Fruit fly (Drosophila melanogaster) whole organism, embryonic: Measurements from ENCODE around the gene Nsf2.

Source experiments
- Atf3 ChIP-seq: fragments of 200-800 bp; sonication (Bioruptor generic); optimal IDR thresholded peaks from 3 replicates; lab custom pipeline; 2016; ENCODE audit warnings: missing biosample characterization, missing genetic modification characterization
- CG1024 ChIP-seq: fragments of 200-800 bp; sonication (Bioruptor generic); IDR thresholded peaks from 2 replicates; pipeline ENCODE4 v1.3.6; 2022; ENCODE audit warnings: missing biosample characterization, missing genetic modification characterization
- CG11093 ChIP-seq: fragments of 200-800 bp; sonication (Bioruptor generic); IDR thresholded peaks from 3 replicates; pipeline ENCODE4 v1.3.6; 2022; ENCODE audit warnings: missing biosample characterization, missing genetic modification characterization
- CG12104 ChIP-seq: fragments of 200-800 bp; sonication (Bioruptor generic); optimal IDR thresholded peaks from 3 replicates; lab custom pipeline; 2016; ENCODE audit warnings: missing biosample characterization, missing genetic modification characterization
- CG12659 ChIP-seq: fragments of 200-800 bp; sonication (Bioruptor generic); optimal IDR thresholded peaks from 3 replicates; lab custom pipeline; 2017; ENCODE audit warnings: mild to moderate bottlenecking, missing biosample characterization, missing genetic modification reagents, missing genetic modification characterization
- CG12769 ChIP-seq: fragments of 200-800 bp; sonication (Bioruptor generic); optimal IDR thresholded peaks from 2 replicates; lab custom pipeline; 2019; ENCODE audit warnings: missing biosample characterization, mild to moderate bottlenecking, missing genetic modification characterization, moderate library complexity
- CG13894 ChIP-seq: fragments of 200-800 bp; sonication (Bioruptor generic); optimal IDR thresholded peaks from 3 replicates; lab custom pipeline; 2018; ENCODE audit warnings: missing biosample characterization, mild to moderate bottlenecking, missing genetic modification characterization, moderate library complexity
- CG14050 ChIP-seq: fragments of 200-800 bp; sonication (Bioruptor generic); IDR thresholded peaks from 3 replicates; pipeline ENCODE4 v1.3.6; 2022; ENCODE audit warnings: missing biosample characterization, missing genetic modification characterization
- CG14667 ChIP-seq: fragments of 200-800 bp; sonication (Bioruptor generic); IDR thresholded peaks from 2 replicates; pipeline ENCODE4 v1.3.6; 2022; ENCODE audit warnings: missing biosample characterization, missing genetic modification characterization
- CG15696 ChIP-seq: fragments of 200-800 bp; sonication (Bioruptor generic); optimal IDR thresholded peaks from 2 replicates; lab custom pipeline; 2019; ENCODE audit warnings: missing biosample characterization, mild to moderate bottlenecking, missing genetic modification characterization, moderate library complexity
- CG1647 ChIP-seq: fragments of 200-800 bp; sonication (Bioruptor generic); optimal IDR thresholded peaks from 3 replicates; lab custom pipeline; 2016; ENCODE audit warnings: missing biosample characterization, missing genetic modification characterization
- CG16815 ChIP-seq: fragments of 200-800 bp; sonication (Bioruptor generic); optimal IDR thresholded peaks from 3 replicates; lab custom pipeline; 2017; ENCODE audit warnings: missing biosample characterization, mild to moderate bottlenecking, missing genetic modification characterization
- CG17568 ChIP-seq: fragments of 200-800 bp; sonication (Bioruptor generic); optimal IDR thresholded peaks from 2 replicates; lab custom pipeline; 2018; ENCODE audit warnings: missing biosample characterization, mild to moderate bottlenecking, missing genetic modification characterization, moderate library complexity
- CG6175 ChIP-seq: fragments of 200-800 bp; sonication (Bioruptor generic); IDR thresholded peaks from 3 replicates; pipeline ENCODE4 v1.3.6; 2022; ENCODE audit warnings: missing biosample characterization, missing genetic modification characterization
- CG6689 ChIP-seq: fragments of 200-800 bp; sonication (Bioruptor generic); IDR thresholded peaks from 2 replicates; pipeline ENCODE4 v1.3.6; 2022; ENCODE audit warnings: missing biosample characterization, missing genetic modification characterization
- CG6813 ChIP-seq: fragments of 200-800 bp; sonication (Bioruptor generic); optimal IDR thresholded peaks from 2 replicates; lab custom pipeline; 2017; ENCODE audit warnings: missing biosample characterization, missing genetic modification characterization, mild to moderate bottlenecking, moderate library complexity, missing genetic modification reagents
- CG7372 ChIP-seq: fragments of 200-800 bp; sonication (Bioruptor generic); IDR thresholded peaks from 2 replicates; pipeline ENCODE4 v1.3.6; 2022; ENCODE audit warnings: missing biosample characterization, missing genetic modification characterization
- CG8089 ChIP-seq: fragments of 200-800 bp; sonication (Bioruptor generic); optimal IDR thresholded peaks from 3 replicates; lab custom pipeline; 2016; ENCODE audit warnings: missing biosample characterization, missing genetic modification characterization
- Dip2 ChIP-seq: fragments of 200-800 bp; sonication (Bioruptor generic); IDR thresholded peaks from 2 replicates; pipeline ENCODE4 v1.3.6; 2022; ENCODE audit warnings: missing biosample characterization, missing genetic modification characterization
- HmgD ChIP-seq: fragments of 200-800 bp; sonication (Bioruptor generic); optimal IDR thresholded peaks from 3 replicates; lab custom pipeline; 2016; ENCODE audit warnings: missing biosample characterization, missing genetic modification characterization
- Hmx ChIP-seq: fragments of 200-800 bp; sonication (Bioruptor generic); optimal IDR thresholded peaks from 2 replicates; lab custom pipeline; 2016; ENCODE audit warnings: missing biosample characterization, missing genetic modification characterization
- Lhr ChIP-seq: fragments of 200-800 bp; sonication (Bioruptor generic); optimal IDR thresholded peaks from 3 replicates; lab custom pipeline; 2017; ENCODE audit warnings: mild to moderate bottlenecking, missing biosample characterization, missing genetic modification reagents, missing genetic modification characterization
- Lpt ChIP-seq: fragments of >200 bp; optimal IDR thresholded peaks from 2 replicates; lab custom pipeline; 2018; ENCODE audit warnings: missing biosample characterization, missing genetic modification characterization
- Nf-YA ChIP-seq: fragments of 200-800 bp; sonication (Bioruptor generic); IDR thresholded peaks from 2 replicates; pipeline ENCODE4 v1.3.6; 2022; ENCODE audit warnings: missing biosample characterization, missing genetic modification characterization
- Oli ChIP-seq: fragments of 200-800 bp; sonication (Bioruptor generic); optimal IDR thresholded peaks from 2 replicates; lab custom pipeline; 2018; ENCODE audit warnings: missing biosample characterization, mild to moderate bottlenecking, missing genetic modification characterization, moderate library complexity
- Sry-β ChIP-seq: fragments of 200-800 bp; sonication (Bioruptor generic); optimal IDR thresholded peaks from 2 replicates; lab custom pipeline; 2018; ENCODE audit warnings: missing biosample characterization, mild to moderate bottlenecking, missing genetic modification characterization, moderate library complexity
- bab2 ChIP-seq: fragments of 200-800 bp; sonication (Bioruptor generic); optimal IDR thresholded peaks from 2 replicates; lab custom pipeline; 2016; ENCODE audit warnings: missing biosample characterization, missing genetic modification characterization
- btn ChIP-seq: fragments of 200-800 bp; sonication (Bioruptor generic); optimal IDR thresholded peaks from 2 replicates; lab custom pipeline; 2016; ENCODE audit warnings: missing biosample characterization, missing genetic modification characterization
- cad ChIP-seq: fragments of >200 bp; optimal IDR thresholded peaks from 2 replicates; lab custom pipeline; 2017; ENCODE audit warnings: missing biosample characterization, missing genetic modification characterization
- crc ChIP-seq: fragments of 200-800 bp; sonication (Bioruptor generic); optimal IDR thresholded peaks from 2 replicates; lab custom pipeline; 2016; ENCODE audit warnings: missing biosample characterization, missing genetic modification characterization
- dimm ChIP-seq: fragments of 200-800 bp; sonication (Bioruptor generic); IDR thresholded peaks from 2 replicates; pipeline ENCODE4 v1.3.6; 2022; ENCODE audit warnings: missing biosample characterization, missing genetic modification characterization
- dysf ChIP-seq: fragments of 200-800 bp; sonication (Bioruptor generic); IDR thresholded peaks from 3 replicates; pipeline ENCODE4 v1.3.6; 2022; ENCODE audit warnings: missing biosample characterization, missing genetic modification characterization
- ewg ChIP-seq: fragments of 200-800 bp; sonication (Bioruptor generic); optimal IDR thresholded peaks from 3 replicates; lab custom pipeline; 2017; ENCODE audit warnings: mild to moderate bottlenecking, missing biosample characterization, missing genetic modification reagents, missing genetic modification characterization
- grn ChIP-seq: fragments of 200-800 bp; sonication (Bioruptor generic); optimal IDR thresholded peaks from 3 replicates; lab custom pipeline; 2017; ENCODE audit warnings: missing biosample characterization, missing genetic modification characterization
- her ChIP-seq: fragments of 200-800 bp; sonication (Bioruptor generic); optimal IDR thresholded peaks from 2 replicates; lab custom pipeline; 2016; ENCODE audit warnings: missing biosample characterization, missing genetic modification characterization
- hkb ChIP-seq, 2 experiments: fragments of 200-800 bp in 1 of 2; fragments of >200 bp in 1 of 2; sonication (Bioruptor generic) in 1 of 2; IDR thresholded peaks in 1 of 2; optimal IDR thresholded peaks in 1 of 2; 2 replicates each; pipeline versions ENCODE4 v1.3.6 to Lab custom; 2017 to 2022; ENCODE audit warnings: missing biosample characterization in 1 of 2, missing genetic modification characterization in 1 of 2
- inv ChIP-seq: fragments of 200-800 bp; sonication (Bioruptor generic); IDR thresholded peaks from 2 replicates; pipeline ENCODE4 v1.3.6; 2022; ENCODE audit warnings: missing biosample characterization, missing genetic modification characterization; ENCODE audit not compliant: partially characterized antibody
- klu ChIP-seq: fragments of 200-800 bp; sonication (Bioruptor generic); IDR thresholded peaks from 2 replicates; pipeline ENCODE4 v1.3.6; 2022; ENCODE audit warnings: missing biosample characterization, missing genetic modification characterization
- lov ChIP-seq, 2 experiments: fragments of 200-800 bp in 1 of 2; fragments of >200 bp in 1 of 2; sonication (Bioruptor generic) in 1 of 2; IDR thresholded peaks in 1 of 2; optimal IDR thresholded peaks in 1 of 2; 2 replicates in 1 of 2; 3 replicates in 1 of 2; pipeline versions ENCODE4 v1.3.6 to Lab custom; 2017 to 2022; ENCODE audit warnings: missing biosample characterization in 1 of 2, missing genetic modification characterization in 1 of 2
- mam ChIP-seq: fragments of 200-800 bp; sonication (Bioruptor generic); optimal IDR thresholded peaks from 3 replicates; lab custom pipeline; 2016; ENCODE audit warnings: missing biosample characterization, missing genetic modification characterization
- nmo ChIP-seq: fragments of 200-800 bp; sonication (Bioruptor generic); optimal IDR thresholded peaks from 2 replicates; lab custom pipeline; 2018; ENCODE audit warnings: missing biosample characterization, mild to moderate bottlenecking, missing genetic modification characterization, moderate library complexity
- oc ChIP-seq: fragments of 200-800 bp; sonication (Bioruptor generic); optimal IDR thresholded peaks from 2 replicates; lab custom pipeline; 2018; ENCODE audit warnings: missing biosample characterization, mild to moderate bottlenecking, missing genetic modification characterization, moderate library complexity
- phol ChIP-seq: fragments of 200-800 bp; sonication (Bioruptor generic); optimal IDR thresholded peaks from 3 replicates; lab custom pipeline; 2018; ENCODE audit warnings: missing biosample characterization, mild to moderate bottlenecking, missing genetic modification characterization, moderate library complexity
- scrt ChIP-seq: fragments of 200-800 bp; sonication (Bioruptor generic); optimal IDR thresholded peaks from 2 replicates; lab custom pipeline; 2018; ENCODE audit warnings: missing biosample characterization, mild to moderate bottlenecking, missing genetic modification characterization, moderate library complexity
- seq ChIP-seq: fragments of 200-800 bp; sonication (Bioruptor generic); IDR thresholded peaks from 2 replicates; pipeline ENCODE4 v1.3.6; 2022; ENCODE audit warnings: missing biosample characterization, missing genetic modification characterization
- sqz ChIP-seq: fragments of 200-800 bp; sonication (Bioruptor generic); optimal IDR thresholded peaks from 3 replicates; lab custom pipeline; 2018; ENCODE audit warnings: missing biosample characterization, mild to moderate bottlenecking, missing genetic modification characterization
- stc ChIP-seq: fragments of 200-800 bp; sonication (Bioruptor generic); IDR thresholded peaks from 2 replicates; pipeline ENCODE4 v1.3.6; 2022; ENCODE audit warnings: missing biosample characterization, missing genetic modification characterization
- stwl ChIP-seq: fragments of 200-800 bp; sonication (Bioruptor generic); optimal IDR thresholded peaks from 3 replicates; lab custom pipeline; 2018; ENCODE audit warnings: missing biosample characterization, mild to moderate bottlenecking, missing genetic modification characterization, moderate library complexity
- vfl ChIP-seq: fragments of 200-800 bp; sonication (Bioruptor generic); optimal IDR thresholded peaks from 2 replicates; lab custom pipeline; 2016; ENCODE audit warnings: missing biosample characterization, missing genetic modification characterization

Nsf2 gene

DNA sequence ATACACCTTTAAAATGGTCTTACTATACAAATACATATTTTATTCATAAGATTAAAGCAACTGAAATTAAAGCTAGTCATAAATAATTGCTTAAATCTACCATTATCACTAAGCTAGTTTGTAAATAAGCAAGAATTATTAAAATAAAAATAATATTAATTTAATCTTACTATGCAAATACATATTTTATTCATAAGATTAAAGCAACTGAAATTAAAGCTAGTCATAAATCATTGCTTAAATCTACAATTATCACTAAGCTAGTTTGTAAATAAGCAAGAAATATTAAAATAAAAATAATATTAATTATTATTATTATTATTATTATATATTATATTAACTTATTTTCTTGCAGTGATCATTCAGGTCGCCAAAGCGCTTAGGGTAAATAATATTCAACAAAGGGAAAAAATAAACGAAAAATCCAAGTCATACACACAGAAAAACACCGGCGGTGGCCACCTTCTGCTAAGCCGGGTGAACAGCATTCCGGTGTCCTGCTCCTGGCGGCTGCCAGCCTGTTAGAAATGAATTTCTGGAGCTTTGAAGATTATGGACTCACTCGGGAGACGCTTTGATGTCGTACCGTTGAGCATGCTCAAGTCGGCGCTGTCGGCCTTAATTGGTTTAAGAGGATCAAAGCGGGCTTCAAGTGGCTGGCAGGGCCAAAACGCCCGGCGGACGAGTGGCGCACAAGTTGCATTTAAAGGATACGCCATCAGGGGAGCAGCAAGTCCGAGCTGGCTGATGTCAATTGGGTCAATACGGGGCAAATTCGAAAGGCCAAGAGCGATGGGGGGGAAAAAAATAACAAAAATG, 33.7 kb downstream of the Nsf2 start (continued):
- peak; percentile 37 for TF ChIP-seq phol (tag; lab: Kevin White, UChicago)
- TF ChIP-seq CG1647, result no peak
- peak; percentile 8 for TF ChIP-seq scrt
- no peak for TF ChIP-seq vfl (GFP tag; lab: Kevin White, UChicago)
- no peak for TF ChIP-seq CG16815 (GFP tag; lab: Kevin White, UChicago)
- TF ChIP-seq Nf-YA (GFP tag; lab: Robert Waterston, UW), result no peak
- TF ChIP-seq mam (GFP tag; lab: Kevin White, UChicago), result no peak
- no peak for TF ChIP-seq stc (GFP tag; lab: Robert Waterston, UW)
- no peak for TF ChIP-seq bab2 (GFP tag; lab: Kevin White, UChicago)
- peak; percentile 32 for TF ChIP-seq nmo
- no peak for TF ChIP-seq lov (optimal IDR thresholded peaks at IDR 0.05; lab: Kevin White, UChicago)
- TF ChIP-seq lov (GFP tag; IDR thresholded peaks at IDR 0.05; lab: Robert Waterston, UW), result no peak
- TF ChIP-seq klu (GFP tag; lab: Robert Waterston, UW), result no peak
- no peak for TF ChIP-seq CG14050 (GFP tag; lab: Robert Waterston, UW)
- no peak for TF ChIP-seq CG6175
- no peak for TF ChIP-seq CG17568
- peak; percentile 22 for TF ChIP-seq CG12659
- no peak for TF ChIP-seq CG6813 (GFP tag; lab: Kevin White, UChicago)
- TF ChIP-seq sqz (GFP tag; lab: Kevin White, UChicago), result no peak
- peak; percentile 59 for TF ChIP-seq dysf (GFP tag; lab: Robert Waterston, UW)
- TF ChIP-seq CG11093 (GFP tag; lab: Robert Waterston, UW), result no peak
- TF ChIP-seq ewg, result peak; percentile 60
- no peak for TF ChIP-seq Lhr (GFP tag; lab: Kevin White, UChicago)
- TF ChIP-seq hkb (optimal IDR thresholded peaks at IDR 0.05; lab: Kevin White, UChicago), result no peak
- 0 out of 2 replicates have a peak, but pooled peaks have one; percentile 25 for TF ChIP-seq hkb (GFP tag; IDR thresholded peaks at IDR 0.05; lab: Robert Waterston, UW)
- no peak for TF ChIP-seq Sry-β
- TF ChIP-seq CG8089, result no peak
- TF ChIP-seq Hmx (GFP tag; lab: Kevin White, UChicago), result no peak
- no peak for TF ChIP-seq seq (GFP tag; lab: Robert Waterston, UW)
- no peak for TF ChIP-seq Atf3 (GFP tag; lab: Kevin White, UChicago)
- TF ChIP-seq CG12104 (GFP tag; lab: Kevin White, UChicago), result peak; percentile 30
- no peak for TF ChIP-seq her (GFP tag; lab: Kevin White, UChicago)
- no peak for TF ChIP-seq CG7372 (GFP tag; lab: Robert Waterston, UW)
- TF ChIP-seq dimm (GFP tag; lab: Robert Waterston, UW), result no peak
- TF ChIP-seq CG1024 (GFP tag; lab: Robert Waterston, UW), result no peak
- TF ChIP-seq CG15696 (tag; lab: Kevin White, UChicago), result no peak
- TF ChIP-seq CG14667 (GFP tag; lab: Robert Waterston, UW), result no peak
- no peak for TF ChIP-seq crc
- TF ChIP-seq btn (GFP tag; lab: Kevin White, UChicago), result no peak
- TF ChIP-seq stwl (tag; lab: Kevin White, UChicago), result no peak
- no peak for TF ChIP-seq CG12769 (tag; lab: Kevin White, UChicago)
- no peak for TF ChIP-seq cad (GFP tag; lab: Kevin White, UChicago)
- no peak for TF ChIP-seq oc (tag; lab: Kevin White, UChicago)
- TF ChIP-seq CG6689 (GFP tag; lab: Robert Waterston, UW), result 0 out of 2 replicates have a peak, but pooled peaks have one; percentile 29
- TF ChIP-seq Oli (tag; lab: Kevin White, UChicago), result peak; percentile 37
- TF ChIP-seq grn (GFP tag; lab: Kevin White, UChicago), result no peak
- TF ChIP-seq CG13894 (tag; lab: Kevin White, UChicago), result no peak
- no peak for TF ChIP-seq HmgD
- TF ChIP-seq inv (GFP tag; lab: Robert Waterston, UW), result no peak
- TF ChIP-seq Dip2 (GFP tag; lab: Robert Waterston, UW), result no peak
- TF ChIP-seq Lpt (GFP tag; lab: Kevin White, UChicago), result no peak
